Fruit fly (Drosophila melanogaster): ENCODE results near the gene slmb.

DNA sequence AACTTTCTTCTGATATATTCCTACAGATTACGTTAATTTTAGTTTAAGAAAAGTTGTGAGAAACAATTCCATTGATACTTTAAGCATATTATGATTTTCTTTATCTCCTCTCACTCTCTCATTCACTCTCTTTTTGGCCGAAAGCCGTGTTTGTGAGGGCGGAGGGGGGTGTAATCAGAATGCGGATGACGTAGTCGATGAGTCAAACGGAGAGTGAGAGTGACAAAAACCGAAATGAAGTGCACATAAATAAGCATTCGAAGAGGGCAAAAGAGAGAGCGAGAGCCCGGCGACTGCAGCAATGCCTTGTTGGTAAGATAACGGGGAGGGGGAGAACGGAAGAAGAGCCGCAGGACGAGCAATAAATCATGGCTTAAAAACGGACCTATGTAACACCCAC, 33.0 kb downstream of the slmb start:
- TF ChIP-seq cnc (optimal IDR thresholded peaks at IDR 0.05): no peak
- TF ChIP-seq pad (GFP tag; optimal IDR thresholded peaks at IDR 0.05): no peak
- no peak for TF ChIP-seq CG12768 (GFP tag; optimal IDR thresholded peaks at IDR 0.05)
- TF ChIP-seq CG11617 (GFP tag; optimal IDR thresholded peaks at IDR 0.05): no peak
- no peak for TF ChIP-seq kay (GFP tag; ENCODE audit: borderline replicate concordance)
- TF ChIP-seq CG1620 (GFP tag; optimal IDR thresholded peaks at IDR 0.05): no peak
- TF ChIP-seq Crg-1 (GFP tag; optimal IDR thresholded peaks at IDR 0.05): no peak
- TF ChIP-seq tj (GFP tag; optimal IDR thresholded peaks at IDR 0.05): no peak
- no peak for TF ChIP-seq bab1 (GFP tag; optimal IDR thresholded peaks at IDR 0.05)
- no peak for TF ChIP-seq cic (GFP tag; optimal IDR thresholded peaks at IDR 0.05)
- no peak for TF ChIP-seq Hr96 (GFP tag; optimal IDR thresholded peaks at IDR 0.05)
- no peak for TF ChIP-seq ovo (GFP tag; optimal IDR thresholded peaks at IDR 0.05)
- no peak for TF ChIP-seq CG33017 (tag; optimal IDR thresholded peaks at IDR 0.05)
